Fruit fly (Drosophila melanogaster): ENCODE data around the gene FASN1.

Gene FASN1

dm6 chr2L:3022986-3023385 is 33.4 kb upstream of the FASN1 start, which contains the start of the genes alpha4GT1 and Prp40 (continued):
- TF ChIP-seq pan (optimal IDR thresholded peaks at IDR 0.05) (no peak), pan (GFP tag; optimal IDR thresholded peaks at IDR 0.05 in 1 of 2, IDR thresholded peaks at IDR 0.05 in 1 of 2) (no peak), NFAT (GFP tag; IDR thresholded peaks at IDR 0.05) (0 out of 2 replicates have a peak, but pooled peaks have one; percentile 15), CG8281 (tag; optimal IDR thresholded peaks at IDR 0.05) (no peak), NK7.1 (GFP tag; optimal IDR thresholded peaks at IDR 0.05) (no peak), C15 (GFP tag; IDR thresholded peaks at IDR 0.05) (no peak), NC2α (GFP tag; optimal IDR thresholded peaks at IDR 0.05) (no peak), CG7745 (tag; optimal IDR thresholded peaks at IDR 0.05) (no peak), dati (GFP tag; IDR thresholded peaks at IDR 0.05) (no peak), CG10959 (GFP tag; IDR thresholded peaks at IDR 0.05) (no peak), CG10543 (GFP tag; optimal IDR thresholded peaks at IDR 0.05) (no peak), Ada2b (GFP tag; IDR thresholded peaks at IDR 0.05) (no peak), btn (GFP tag; optimal IDR thresholded peaks at IDR 0.05) (no peak), nerfin-2 (GFP tag; IDR thresholded peaks at IDR 0.05; ENCODE audit: partially characterized antibody) (peak; percentile 84), CG6689 (GFP tag; IDR thresholded peaks at IDR 0.05) (no peak), ATbp (GFP tag; optimal IDR thresholded peaks at IDR 0.05) (no peak), Vsx1 (GFP tag; optimal IDR thresholded peaks at IDR 0.05) (no peak), Hr39 (optimal IDR thresholded peaks at IDR 0.05) (no peak), CG14667 (GFP tag; IDR thresholded peaks at IDR 0.05) (no peak), pnt (GFP tag; optimal IDR thresholded peaks at IDR 0.05) (no peak), CG14965 (GFP tag; optimal IDR thresholded peaks at IDR 0.05; ENCODE audit: borderline replicate concordance) (no peak), pum (GFP tag; optimal IDR thresholded peaks at IDR 0.05) (no peak), Dll (GFP tag; IDR thresholded peaks at IDR 0.05; ENCODE audit: partially characterized antibody) (peak; percentile 79), D19A (tag; optimal IDR thresholded peaks at IDR 0.05) (no peak), CG15479 (GFP tag; optimal IDR thresholded peaks at IDR 0.05) (peak; percentile 20), CG6683 (GFP tag; optimal IDR thresholded peaks at IDR 0.05) (no peak), pfk (GFP tag; optimal IDR thresholded peaks at IDR 0.05) (peak; percentile 39), Hsf (GFP tag; optimal IDR thresholded peaks at IDR 0.05) (no peak), row (GFP tag; IDR thresholded peaks at IDR 0.05) (peak; percentile 38; the same call in 2 of the 3 replicates), Blimp-1 (GFP tag; optimal IDR thresholded peaks at IDR 0.05) (no peak), CoRest (tag; optimal IDR thresholded peaks at IDR 0.05) (no peak), CG10321 (GFP tag; IDR thresholded peaks at IDR 0.05) (no peak), CTCF (GFP tag; optimal IDR thresholded peaks at IDR 0.05) (no peak), CG12659 (GFP tag; optimal IDR thresholded peaks at IDR 0.05) (peak; percentile 54), CG13123 (GFP tag; optimal IDR thresholded peaks at IDR 0.05) (no peak), maf-S (GFP tag; optimal IDR thresholded peaks at IDR 0.05) (no peak), gsb-n (tag; optimal IDR thresholded peaks at IDR 0.05) (no peak), CG7372 (GFP tag; IDR thresholded peaks at IDR 0.05) (no peak), tll (GFP tag; optimal IDR thresholded peaks at IDR 0.05) (no peak), ems (GFP tag; optimal IDR thresholded peaks at IDR 0.05) (no peak), CG32772 (GFP tag; IDR thresholded peaks at IDR 0.05) (no peak), tgo (GFP tag; IDR thresholded peaks at IDR 0.05) (no peak), Sox102F (GFP tag; optimal IDR thresholded peaks at IDR 0.05) (no peak), Myb (GFP tag; optimal IDR thresholded peaks at IDR 0.05) (peak; percentile 43), zfh1 (GFP tag; IDR thresholded peaks at IDR 0.05) (no peak), ttk (GFP tag; IDR thresholded peaks at IDR 0.05) (no peak), wek (GFP tag; optimal IDR thresholded peaks at IDR 0.05) (no peak), Ets97D (GFP tag; optimal IDR thresholded peaks at IDR 0.05) (peak; percentile 42), CG34224 (GFP tag; IDR thresholded peaks at IDR 0.05; ENCODE audit: partially characterized antibody) (peak; percentile 96), Dfd (GFP tag; optimal IDR thresholded peaks at IDR 0.05) (no peak), ham (GFP tag; IDR thresholded peaks at IDR 0.05) (no peak), CG5245 (GFP tag; optimal IDR thresholded peaks at IDR 0.05) (no peak), Elba2 (GFP tag; optimal IDR thresholded peaks at IDR 0.05) (no peak)
